Fruit fly (Drosophila melanogaster) whole organism, embryonic: ENCODE measurements around the gene eIF3i.

ENCODE experiments used
- CG10654 ChIP-seq: fragments of 200-800 bp; sonication (Bioruptor generic); optimal IDR thresholded peaks from 2 replicates; lab custom pipeline; 2016; ENCODE audit warnings: missing biosample characterization, missing genetic modification characterization
- CG12391 ChIP-seq: fragments of 200-800 bp; sonication (Bioruptor generic); optimal IDR thresholded peaks from 3 replicates; lab custom pipeline; 2018; ENCODE audit warnings: missing biosample characterization, mild to moderate bottlenecking, missing genetic modification characterization, moderate library complexity
- CG13624 ChIP-seq: fragments of 200-800 bp; sonication (Bioruptor generic); optimal IDR thresholded peaks from 2 replicates; lab custom pipeline; 2016; ENCODE audit warnings: missing biosample characterization, missing genetic modification characterization
- CG14710 ChIP-seq: fragments of 200-800 bp; sonication (Bioruptor generic); optimal IDR thresholded peaks from 3 replicates; lab custom pipeline; 2019; ENCODE audit warnings: missing biosample characterization, mild to moderate bottlenecking, missing genetic modification characterization, moderate library complexity
- CG16815 ChIP-seq: fragments of 200-800 bp; sonication (Bioruptor generic); optimal IDR thresholded peaks from 3 replicates; lab custom pipeline; 2017; ENCODE audit warnings: missing biosample characterization, mild to moderate bottlenecking, missing genetic modification characterization
- CG17612 ChIP-seq: fragments of 200-800 bp; sonication (Bioruptor generic); IDR thresholded peaks from 2 replicates; pipeline ENCODE4 v1.3.6; 2022; ENCODE audit warnings: missing biosample characterization, missing genetic modification characterization
- CG17829 ChIP-seq: fragments of 200-800 bp; optimal IDR thresholded peaks from 2 replicates; lab custom pipeline; 2019; ENCODE audit warnings: missing biosample characterization, mild to moderate bottlenecking, missing genetic modification characterization, moderate library complexity
- CG1792 ChIP-seq: fragments of 200-800 bp; sonication (Bioruptor generic); optimal IDR thresholded peaks from 2 replicates; lab custom pipeline; 2016; ENCODE audit warnings: missing biosample characterization, missing genetic modification characterization
- CG18262 ChIP-seq: fragments of 200-800 bp; optimal IDR thresholded peaks from 3 replicates; lab custom pipeline; 2019; ENCODE audit warnings: missing biosample characterization, mild to moderate bottlenecking, missing genetic modification characterization, moderate library complexity
- CG2199 ChIP-seq: fragments of 200-800 bp; sonication (Bioruptor generic); IDR thresholded peaks from 3 replicates; pipeline ENCODE4 v1.3.6; 2022; ENCODE audit warnings: missing biosample characterization, missing genetic modification characterization
- CG2889 ChIP-seq: fragments of 200-800 bp; sonication (Bioruptor generic); IDR thresholded peaks from 3 replicates; pipeline ENCODE4 v1.3.6; 2022; ENCODE audit warnings: missing biosample characterization, missing genetic modification characterization
- CG30020 ChIP-seq: fragments of 200-800 bp; optimal IDR thresholded peaks from 2 replicates; lab custom pipeline; 2019; ENCODE audit warnings: missing biosample characterization, mild to moderate bottlenecking, missing genetic modification characterization, moderate library complexity
- CG42726 ChIP-seq: fragments of 200-800 bp; sonication (Bioruptor generic); IDR thresholded peaks from 2 replicates; pipeline ENCODE4 v1.3.6; 2022; ENCODE audit warnings: missing biosample characterization, missing genetic modification characterization; ENCODE audit not compliant: partially characterized antibody
- CG7786 ChIP-seq: fragments of 200-800 bp; sonication (Bioruptor generic); optimal IDR thresholded peaks from 2 replicates; lab custom pipeline; 2016; ENCODE audit warnings: missing biosample characterization, missing genetic modification characterization
- CG8290 ChIP-seq, 3 experiments: fragments of 200-800 bp; sonication (Bioruptor generic); optimal IDR thresholded peaks; 2 replicates each; lab custom pipeline; 2016 to 2019; ENCODE audit warnings: missing biosample characterization in 3 of 3, missing genetic modification characterization in 3 of 3, mild to moderate bottlenecking in 2 of 3, moderate library complexity in 1 of 3
- CG9609 ChIP-seq: fragments of 200-800 bp; sonication (Bioruptor generic); optimal IDR thresholded peaks from 3 replicates; lab custom pipeline; 2016; ENCODE audit warnings: missing biosample characterization, missing genetic modification characterization
- CG9727 ChIP-seq: fragments of 200-800 bp; sonication (Bioruptor generic); optimal IDR thresholded peaks from 3 replicates; lab custom pipeline; 2017; ENCODE audit warnings: missing biosample characterization, mild to moderate bottlenecking, missing genetic modification characterization
- Deaf1 ChIP-seq: fragments of 200-800 bp; optimal IDR thresholded peaks from 3 replicates; lab custom pipeline; 2019; ENCODE audit warnings: missing biosample characterization, mild to moderate bottlenecking, missing genetic modification characterization, moderate library complexity
- Dip3 ChIP-seq: fragments of 200-800 bp; sonication (Bioruptor generic); optimal IDR thresholded peaks from 3 replicates; lab custom pipeline; 2016; ENCODE audit warnings: missing biosample characterization, missing genetic modification characterization
- Dp ChIP-seq: fragments of 200-800 bp; sonication (Bioruptor generic); optimal IDR thresholded peaks from 2 replicates; lab custom pipeline; 2018; ENCODE audit warnings: missing biosample characterization, mild to moderate bottlenecking, missing genetic modification characterization, moderate library complexity
- E2f2 ChIP-seq: fragments of 200-800 bp; sonication (Bioruptor generic); IDR thresholded peaks from 2 replicates; pipeline ENCODE4 v1.3.6; 2022; ENCODE audit warnings: missing biosample characterization, missing genetic modification characterization
- Fer1 ChIP-seq: fragments of 200-800 bp; sonication (Bioruptor generic); optimal IDR thresholded peaks from 2 replicates; lab custom pipeline; 2017; ENCODE audit warnings: missing biosample characterization, mild to moderate bottlenecking, missing genetic modification characterization
- Hr3 ChIP-seq: fragments of 200-800 bp; sonication (Bioruptor generic); optimal IDR thresholded peaks from 3 replicates; lab custom pipeline; 2016; ENCODE audit warnings: missing biosample characterization, missing genetic modification characterization
- Lhr ChIP-seq: fragments of 200-800 bp; sonication (Bioruptor generic); optimal IDR thresholded peaks from 3 replicates; lab custom pipeline; 2017; ENCODE audit warnings: mild to moderate bottlenecking, missing biosample characterization, missing genetic modification reagents, missing genetic modification characterization
- Lpt ChIP-seq: fragments of >200 bp; optimal IDR thresholded peaks from 2 replicates; lab custom pipeline; 2018; ENCODE audit warnings: missing biosample characterization, missing genetic modification characterization
- Pdp1 ChIP-seq, 2 experiments: fragments of 200-800 bp; sonication (Bioruptor generic); optimal IDR thresholded peaks; 3 replicates each; lab custom pipeline; 2016; ENCODE audit warnings: missing biosample characterization in 2 of 2, missing genetic modification characterization in 2 of 2, mild to moderate bottlenecking in 1 of 2, moderate library complexity in 1 of 2
- Rfx ChIP-seq: fragments of 200-800 bp; sonication (Bioruptor generic); IDR thresholded peaks from 2 replicates; pipeline ENCODE4 v1.3.6; 2022; ENCODE audit warnings: missing biosample characterization, missing genetic modification characterization
- Sox102F ChIP-seq: fragments of 200-800 bp; sonication (Bioruptor generic); optimal IDR thresholded peaks from 2 replicates; lab custom pipeline; 2018; ENCODE audit warnings: missing biosample characterization, mild to moderate bottlenecking, missing genetic modification characterization, moderate library complexity
- Taf1 ChIP-seq: fragments of 200-800 bp; sonication (Bioruptor generic); IDR thresholded peaks from 2 replicates; pipeline ENCODE4 v1.3.6; 2022; ENCODE audit warnings: missing biosample characterization, missing genetic modification characterization
- Usf ChIP-seq: fragments of 200-800 bp; sonication (Bioruptor generic); optimal IDR thresholded peaks from 2 replicates; lab custom pipeline; 2017; ENCODE audit warnings: missing genotype, missing biosample characterization, missing genetic modification characterization
- aop ChIP-seq: fragments of 200-800 bp; sonication (Bioruptor generic); IDR thresholded peaks from 2 replicates; pipeline ENCODE4 v1.3.6; 2022; ENCODE audit warnings: missing biosample characterization, missing genetic modification characterization
- dm ChIP-seq: fragments of 200-800 bp; sonication (Bioruptor generic); optimal IDR thresholded peaks from 3 replicates; lab custom pipeline; 2016; ENCODE audit warnings: missing biosample characterization, missing genetic modification characterization
- fd3F ChIP-seq: fragments of 200-800 bp; sonication (Bioruptor generic); optimal IDR thresholded peaks from 2 replicates; lab custom pipeline; 2018; ENCODE audit warnings: missing biosample characterization, mild to moderate bottlenecking, missing genetic modification characterization, moderate library complexity
- gem ChIP-seq: fragments of 200-800 bp; sonication (Bioruptor generic); optimal IDR thresholded peaks from 2 replicates; lab custom pipeline; 2019; ENCODE audit warnings: missing biosample characterization, mild to moderate bottlenecking, missing genetic modification characterization, moderate library complexity
- gro ChIP-seq: fragments of 200-800 bp; sonication (Bioruptor generic); optimal IDR thresholded peaks from 2 replicates; lab custom pipeline; 2016; ENCODE audit warnings: missing biosample characterization, missing genetic modification characterization
- hkb ChIP-seq, 2 experiments: fragments of 200-800 bp in 1 of 2; fragments of >200 bp in 1 of 2; sonication (Bioruptor generic) in 1 of 2; IDR thresholded peaks in 1 of 2; optimal IDR thresholded peaks in 1 of 2; 2 replicates each; pipeline versions ENCODE4 v1.3.6 to Lab custom; 2017 to 2022; ENCODE audit warnings: missing biosample characterization in 1 of 2, missing genetic modification characterization in 1 of 2
- insv ChIP-seq, 2 experiments: fragments of 200-800 bp; sonication (Bioruptor generic); optimal IDR thresholded peaks; 3 replicates each; lab custom pipeline; 2016 to 2018; ENCODE audit warnings: missing biosample characterization in 2 of 2, missing genetic modification characterization in 2 of 2
- lbe ChIP-seq: fragments of 200-800 bp; sonication (Bioruptor generic); optimal IDR thresholded peaks from 2 replicates; lab custom pipeline; 2016; ENCODE audit warnings: missing biosample characterization, mild to moderate bottlenecking, missing genetic modification characterization
- lilli ChIP-seq: fragments of 200-800 bp; sonication (Bioruptor generic); optimal IDR thresholded peaks from 3 replicates; lab custom pipeline; 2016; ENCODE audit warnings: missing biosample characterization, missing genetic modification characterization
- mld ChIP-seq: fragments of 200-800 bp; sonication (Bioruptor generic); IDR thresholded peaks from 3 replicates; pipeline ENCODE4 v1.3.6; 2022; ENCODE audit warnings: missing biosample characterization, missing genetic modification characterization; ENCODE audit not compliant: partially characterized antibody
- nom ChIP-seq: fragments of 200-800 bp; sonication (Bioruptor generic); optimal IDR thresholded peaks from 2 replicates; lab custom pipeline; 2017; ENCODE audit warnings: missing biosample characterization, missing genetic modification characterization, mild to moderate bottlenecking, moderate library complexity, missing genetic modification reagents
- onecut ChIP-seq: fragments of 200-800 bp; sonication (Bioruptor generic); IDR thresholded peaks from 2 replicates; pipeline ENCODE4 v1.3.6; 2022; ENCODE audit warnings: missing biosample characterization, missing genetic modification characterization
- ro ChIP-seq: fragments of 200-800 bp; sonication (Bioruptor generic); IDR thresholded peaks from 2 replicates; pipeline ENCODE4 v1.3.6; 2022; ENCODE audit warnings: missing biosample characterization, missing genetic modification characterization
- sisA ChIP-seq: fragments of 200-800 bp; sonication (Bioruptor generic); IDR thresholded peaks from 2 replicates; pipeline ENCODE4 v1.3.6; 2022; ENCODE audit warnings: missing biosample characterization, missing genetic modification characterization
- tin ChIP-seq: fragments of 200-800 bp; sonication (Bioruptor generic); optimal IDR thresholded peaks from 3 replicates; lab custom pipeline; 2016; ENCODE audit warnings: missing biosample characterization, missing genetic modification characterization
- trem ChIP-seq: fragments of 200-800 bp; optimal IDR thresholded peaks from 3 replicates; lab custom pipeline; 2019; ENCODE audit warnings: missing biosample characterization, mild to moderate bottlenecking, missing genetic modification characterization, moderate library complexity
- vvl ChIP-seq: fragments of 200-800 bp; sonication (Bioruptor generic); IDR thresholded peaks from 2 replicates; pipeline ENCODE4 v1.3.6; 2022; ENCODE audit warnings: missing biosample characterization, missing genetic modification characterization
- zfh2 ChIP-seq: fragments of 200-800 bp; sonication (Bioruptor generic); optimal IDR thresholded peaks from 2 replicates; lab custom pipeline; 2016; ENCODE audit warnings: missing biosample characterization, missing genetic modification characterization

Gene eIF3i

DNA sequence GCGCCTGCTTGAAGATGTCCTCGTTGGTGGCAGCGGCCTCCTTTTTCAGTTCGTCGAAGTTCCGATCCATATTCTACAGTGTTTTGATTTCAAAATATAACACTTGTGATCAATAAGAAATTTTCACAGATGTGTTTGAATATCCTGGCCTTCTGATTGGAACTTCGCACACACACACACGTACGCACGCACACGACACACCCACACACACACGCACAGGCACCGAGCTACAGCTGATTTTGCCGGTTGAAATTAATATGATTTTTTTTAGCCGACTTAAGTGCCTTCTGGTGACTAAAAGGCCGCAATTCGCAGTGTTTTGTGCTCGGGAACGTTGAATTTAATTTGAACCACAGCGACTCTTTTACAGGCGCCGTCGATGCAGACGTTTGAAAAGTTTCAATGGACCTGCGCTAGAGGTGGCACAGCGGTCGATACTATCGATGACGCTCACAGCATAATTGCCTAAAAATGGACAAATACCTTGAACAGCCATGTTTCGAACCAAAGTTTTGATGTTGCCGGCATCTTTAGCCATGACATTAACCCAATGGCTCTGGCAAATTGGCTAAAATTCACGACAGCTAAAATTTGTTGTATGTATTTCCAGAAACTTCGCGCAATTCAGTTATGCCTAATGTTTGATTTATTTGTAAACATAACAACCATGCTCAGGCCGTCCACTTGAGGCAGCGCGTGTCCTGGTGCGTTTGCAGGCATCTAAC is 41.9 kb upstream of the eIF3i start, which contains the start of gene Rtnl1 (continued):
- TF ChIP-seq fd3F (GFP tag; lab: Kevin White, UChicago) (no peak), trem (peak; percentile 81), E2f2 (GFP tag; lab: Robert Waterston, UW) (peak; percentile 93), zfh2 (GFP tag; lab: Kevin White, UChicago) (peak; percentile 16), gem (tag; lab: Kevin White, UChicago) (peak; percentile 2), Fer1 (peak; percentile 28), dm (GFP tag; lab: Kevin White, UChicago) (peak; percentile 40), CG10654 (GFP tag; lab: Kevin White, UChicago) (no peak), CG2889 (no peak), Lpt (GFP tag; lab: Kevin White, UChicago) (no peak), Usf (no peak), Dp (GFP tag; lab: Kevin White, UChicago) (peak; percentile 88), Hr3 (GFP tag; lab: Kevin White, UChicago) (no peak), insv (GFP tag; optimal IDR thresholded peaks at IDR 0.05; lab: Kevin White, UChicago) (peak; percentile 87 to 98), lbe (GFP tag; lab: Kevin White, UChicago) (no peak), CG7786 (peak; percentile 29), CG17829 (tag; lab: Kevin White, UChicago) (peak; percentile 68), Sox102F (GFP tag; lab: Kevin White, UChicago) (no peak), CG12391 (tag; lab: Kevin White, UChicago) (peak; percentile 51), CG1792 (peak; percentile 10), ro (GFP tag; lab: Robert Waterston, UW) (no peak), Pdp1 (GFP tag; optimal IDR thresholded peaks at IDR 0.05; lab: Kevin White, UChicago) (peak in 1 of 2 experiments; percentile 62), CG30020 (peak; percentile 22), CG13624 (GFP tag; lab: Kevin White, UChicago) (peak; percentile 71), Deaf1 (peak; percentile 29), Lhr (peak; percentile 94), Dip3 (GFP tag; lab: Kevin White, UChicago) (peak; percentile 11), Rfx (GFP tag; lab: Robert Waterston, UW) (peak; percentile 50; the same call in 1 of the 2 replicates), CG9727 (peak; percentile 25), CG9609 (peak; percentile 40), CG42726 (GFP tag; lab: Robert Waterston, UW) (peak; percentile 95), onecut (GFP tag; lab: Robert Waterston, UW) (0 out of 2 replicates have a peak, but pooled peaks have one; percentile 4), CG14710 (tag; lab: Kevin White, UChicago) (peak; percentile 68), CG16815 (no peak), hkb (optimal IDR thresholded peaks at IDR 0.05; lab: Kevin White, UChicago) (peak; percentile 94), hkb (GFP tag; IDR thresholded peaks at IDR 0.05; lab: Robert Waterston, UW) (no peak; the same call in 1 of the 2 replicates), aop (GFP tag; lab: Robert Waterston, UW) (no peak), CG2199 (no peak), mld (GFP tag; lab: Robert Waterston, UW) (peak; percentile 84; the same call in 2 of the 3 replicates), gro (peak; percentile 84), sisA (GFP tag; lab: Robert Waterston, UW) (no peak; the same call in 1 of the 2 replicates), CG8290 (GFP tag; optimal IDR thresholded peaks at IDR 0.05; lab: Kevin White, UChicago) (peak; percentile 51), CG8290 (tag; optimal IDR thresholded peaks at IDR 0.05; lab: Kevin White, UChicago) (peak in 1 of 2 experiments; percentile 88), Taf1 (GFP tag; lab: Robert Waterston, UW) (no peak), lilli (GFP tag; lab: Kevin White, UChicago) (peak; percentile 32), CG17612 (no peak), nom (peak; percentile 30), vvl (GFP tag; lab: Robert Waterston, UW) (peak; percentile 54; the same call in 1 of the 2 replicates), tin (GFP tag; lab: Kevin White, UChicago) (no peak), CG18262 (tag; lab: Kevin White, UChicago) (peak; percentile 22)
